Worm (Caenorhabditis elegans): ENCODE measurements around the gene pud-4.

pud-4 gene

ce11 chrV:2281499-2281898 is 45.0 kb upstream of the pud-4 start, which contains the start of gene nhr-228 (continued):
- TF ChIP-seq ztf-11 (tag; optimal IDR thresholded peaks at IDR 0.05) (no peak), ceh-20 (GFP tag; IDR thresholded peaks at IDR 0.05) (no peak), tra-1 (GFP tag; IDR thresholded peaks at IDR 0.05) (no peak), spr-1 (tag; optimal IDR thresholded peaks at IDR 0.05) (no peak), attf-4 (tag; optimal IDR thresholded peaks at IDR 0.05) (no peak), mxl-3 (GFP tag; optimal IDR thresholded peaks at IDR 0.05) (no peak), D1046.2 (GFP tag; IDR thresholded peaks at IDR 0.05) (no peak), F10B5.3 (tag; optimal IDR thresholded peaks at IDR 0.05) (no peak), mes-2 (tag; optimal IDR thresholded peaks at IDR 0.05; ENCODE audit: poor library complexity, severe bottlenecking) (peak; percentile 68), madf-5 (GFP tag; IDR thresholded peaks at IDR 0.05) (no peak), ceh-82 (tag; optimal IDR thresholded peaks at IDR 0.05) (no peak), lin-15B (tag; optimal IDR thresholded peaks at IDR 0.05) (no peak), hlh-11 (tag; optimal IDR thresholded peaks at IDR 0.05) (no peak), cey-2 (tag; optimal IDR thresholded peaks at IDR 0.05; ENCODE audit: borderline replicate concordance, insufficient read depth) (no peak), ces-1 (GFP tag; optimal IDR thresholded peaks at IDR 0.05) (no peak), tag-97 (GFP tag; IDR thresholded peaks at IDR 0.05) (no peak), nhr-41 (GFP tag; IDR thresholded peaks at IDR 0.05) (no peak), jun-1 (tag; optimal IDR thresholded peaks at IDR 0.05) (no peak), zip-2 (tag; optimal IDR thresholded peaks at IDR 0.05) (no peak), lin-39 (tag; optimal IDR thresholded peaks at IDR 0.05) (no peak), F49E8.2 (tag; optimal IDR thresholded peaks at IDR 0.05; ENCODE audit: borderline replicate concordance) (no peak), Y48G9A.11 (GFP tag; IDR thresholded peaks at IDR 0.05) (no peak), T26A8.4 (GFP tag; IDR thresholded peaks at IDR 0.05) (no peak), hif-1 (tag; optimal IDR thresholded peaks at IDR 0.05) (peak in 1 of 2 experiments; percentile 12), nhr-102 (tag; optimal IDR thresholded peaks at IDR 0.05) (no peak), arid-1 (GFP tag; conservative IDR thresholded peaks at IDR 0.05) (no peak), nhr-10 (tag; optimal IDR thresholded peaks at IDR 0.05) (no peak)

ce11 chrV:2285107-2285506 is 41.4 kb upstream of the pud-4 start, which contains the start of gene nhr-227:
Gene nhr-227, plus strand, starts transcription at chrV:2285432.
- no peak for TF ChIP-seq ceh-44 (GFP tag; IDR thresholded peaks at IDR 0.05)
- TF ChIP-seq rbr-2 (tag; optimal IDR thresholded peaks at IDR 0.05): no peak
- no peak for TF ChIP-seq saeg-2 (GFP tag; IDR thresholded peaks at IDR 0.05)
- TF ChIP-seq ctbp-1 (GFP tag; IDR thresholded peaks at IDR 0.05): no peak
- peak; percentile 12 for TF ChIP-seq hlh-30 (tag; optimal IDR thresholded peaks at IDR 0.05; ENCODE audit: insufficient read depth)
- peak; percentile 75 for TF ChIP-seq aha-1 (tag)
- peak; percentile 51 for TF ChIP-seq nhr-28 (tag; optimal IDR thresholded peaks at IDR 0.05)
- peak; percentile 33 for TF ChIP-seq T20F7.1 (GFP tag; optimal IDR thresholded peaks at IDR 0.05)
- peak; percentile 31 for TF ChIP-seq dve-1 (tag; optimal IDR thresholded peaks at IDR 0.05; ENCODE audit: insufficient read depth)

- TF ChIP-seq mep-1 (tag; optimal IDR thresholded peaks at IDR 0.05) (no peak), dve-1 (tag; optimal IDR thresholded peaks at IDR 0.05; ENCODE audit: insufficient read depth) (peak; percentile 8), vab-7 (GFP tag; IDR thresholded peaks at IDR 0.05) (no peak), ZK546.5 (tag; optimal IDR thresholded peaks at IDR 0.05) (no peak), pqm-1 (tag; optimal IDR thresholded peaks at IDR 0.05) (no peak)
Measured at ce11 chrV:2290329-2290728, 36.1 kb upstream of the pud-4 start, which contains the start of gene nhr-225. Gene nhr-225, minus strand, starts transcription at chrV:2290474.

Data from whole organism, L4 larva.